Worm (Caenorhabditis elegans) whole organism, L2 larva: ENCODE results near the gene fipr-6.
A peak's percentile ranks its signal among the peaks of the same experiment; 100 is the strongest.

Experiments used
- ZK546.5 ChIP-seq: sonication (generic microtip); optimal IDR thresholded peaks from 2 replicates; lab custom pipeline; 2017; ENCODE audit warnings: missing biosample characterization, missing genetic modification characterization
- aly-2 ChIP-seq: fragments of 150-350 bp; optimal IDR thresholded peaks from 2 replicates; lab custom pipeline; 2014; ENCODE audit warnings: missing biosample characterization, missing genetic modification characterization
- lin-11 ChIP-seq: fragments of 150-350 bp; sonication (generic microtip); optimal IDR thresholded peaks from 2 replicates; lab custom pipeline; 2014; ENCODE audit warnings: missing biosample characterization, missing genetic modification characterization, inconsistent platforms, mixed read lengths
- lin-39 ChIP-seq: fragments of 150-350 bp; optimal IDR thresholded peaks from 2 replicates; lab custom pipeline; 2014; ENCODE audit warnings: missing biosample characterization, missing genetic modification reagents, missing genetic modification characterization
- sma-3 ChIP-seq: sonication (generic microtip); optimal IDR thresholded peaks from 2 replicates; lab custom pipeline; 2016; ENCODE audit warnings: missing genetic modification reagents, missing genetic modification characterization, missing compliant biosample characterization
- unc-39 ChIP-seq: fragments of 150-350 bp; optimal IDR thresholded peaks from 2 replicates; lab custom pipeline; 2014; ENCODE audit warnings: missing biosample characterization, missing genetic modification characterization
- ztf-11 ChIP-seq: sonication (generic microtip); optimal IDR thresholded peaks from 2 replicates; lab custom pipeline; 2017; ENCODE audit warnings: missing biosample characterization, missing genetic modification characterization

ce11 chrV:10246443-10246885 is 15.4 kb downstream of the fipr-6 start:
- TF ChIP-seq sma-3 (GFP tag; lab: Kevin White, UChicago) (no peak), lin-39 (tag; lab: Kevin White, UChicago) (no peak), ztf-11 (tag; lab: Kevin White, UChicago) (no peak), ZK546.5 (tag; lab: Kevin White, UChicago) (no peak), lin-11 (peak; percentile 19), aly-2 (tag; lab: Kevin White, UChicago) (no peak), unc-39 (tag; lab: Kevin White, UChicago) (no peak)
